Fruit fly (Drosophila melanogaster) whole organism, pupa: ENCODE data around the gene Bsg.
A peak's percentile ranks its signal among the peaks of the same experiment; 100 is the strongest.

Experiments used
- CG12605 ChIP-seq: fragments of 200-800 bp; sonication (Bioruptor generic); IDR thresholded peaks from 2 replicates; pipeline ENCODE4 v1.3.6; 2022; ENCODE audit warnings: missing biosample characterization, missing genetic modification characterization
- CG13204 ChIP-seq: fragments of 200-800 bp; sonication (Bioruptor generic); optimal IDR thresholded peaks from 2 replicates; lab custom pipeline; 2018; ENCODE audit warnings: missing biosample characterization, mild to moderate bottlenecking, missing genetic modification characterization, moderate library complexity
- CG14655 ChIP-seq: fragments of 200-800 bp; sonication (Bioruptor generic); optimal IDR thresholded peaks from 3 replicates; lab custom pipeline; 2017; ENCODE audit warnings: mild to moderate bottlenecking, missing biosample characterization, missing genetic modification reagents, missing genetic modification characterization
- CG15710 ChIP-seq: fragments of 200-800 bp; sonication (Bioruptor generic); optimal IDR thresholded peaks from 2 replicates; lab custom pipeline; 2018; ENCODE audit warnings: missing biosample characterization, mild to moderate bottlenecking, missing genetic modification characterization, moderate library complexity
- CG17806 ChIP-seq: fragments of 200-800 bp; sonication (Bioruptor generic); optimal IDR thresholded peaks from 2 replicates; lab custom pipeline; 2018; ENCODE audit warnings: missing biosample characterization, mild to moderate bottlenecking, missing genetic modification characterization, moderate library complexity
- CG32121 ChIP-seq: fragments of 200-800 bp; sonication (Bioruptor generic); IDR thresholded peaks from 2 replicates; pipeline ENCODE4 v1.3.6; 2022; ENCODE audit warnings: missing biosample characterization, missing genetic modification characterization
- CG34367 ChIP-seq: fragments of 200-800 bp; sonication (Bioruptor generic); optimal IDR thresholded peaks from 2 replicates; lab custom pipeline; 2018; ENCODE audit warnings: missing biosample characterization, mild to moderate bottlenecking, missing genetic modification characterization
- CG4496 ChIP-seq: fragments of 200-800 bp; sonication (Bioruptor generic); IDR thresholded peaks from 3 replicates; pipeline ENCODE4 v1.3.6; 2022; ENCODE audit warnings: missing biosample characterization, missing genetic modification characterization
- CG8159 ChIP-seq: fragments of 200-800 bp; sonication (Bioruptor generic); optimal IDR thresholded peaks from 3 replicates; lab custom pipeline; 2018; ENCODE audit warnings: missing biosample characterization, mild to moderate bottlenecking, missing genetic modification characterization, moderate library complexity
- CG8301 ChIP-seq: fragments of 200-800 bp; sonication (Bioruptor generic); optimal IDR thresholded peaks from 2 replicates; lab custom pipeline; 2018; ENCODE audit warnings: missing biosample characterization, mild to moderate bottlenecking, missing genetic modification characterization
- CG9948 ChIP-seq: fragments of 200-800 bp; sonication (Bioruptor generic); optimal IDR thresholded peaks from 2 replicates; lab custom pipeline; 2018; ENCODE audit warnings: missing biosample characterization, mild to moderate bottlenecking, missing genetic modification characterization, moderate library complexity
- D1 ChIP-seq: fragments of 200-800 bp; sonication (Bioruptor generic); optimal IDR thresholded peaks from 2 replicates; lab custom pipeline; 2018; ENCODE audit warnings: missing biosample characterization, mild to moderate bottlenecking, missing genetic modification characterization, moderate library complexity
- EcR ChIP-seq: fragments of 200-800 bp; sonication (Bioruptor generic); optimal IDR thresholded peaks from 3 replicates; lab custom pipeline; 2019; ENCODE audit warnings: missing biosample characterization, missing genetic modification characterization, mild to moderate bottlenecking, moderate library complexity, missing genetic modification reagents
- Ets98B ChIP-seq: fragments of 200-800 bp; sonication (Bioruptor generic); IDR thresholded peaks from 2 replicates; pipeline ENCODE4 v1.3.6; 2022; ENCODE audit warnings: missing biosample characterization, missing genetic modification characterization
- Pif1A ChIP-seq: fragments of 200-800 bp; sonication (Bioruptor generic); optimal IDR thresholded peaks from 3 replicates; lab custom pipeline; 2016; ENCODE audit warnings: missing biosample characterization, missing genetic modification characterization
- Pif1B ChIP-seq: fragments of 200-800 bp; sonication (Bioruptor generic); optimal IDR thresholded peaks from 3 replicates; lab custom pipeline; 2016; ENCODE audit warnings: missing biosample characterization, missing genetic modification characterization
- Snoo ChIP-seq: fragments of 200-800 bp; sonication (Bioruptor generic); optimal IDR thresholded peaks from 3 replicates; lab custom pipeline; 2017; ENCODE audit warnings: missing biosample characterization, mild to moderate bottlenecking, missing genetic modification characterization, inconsistent platforms
- fd96Ca ChIP-seq: fragments of 200-800 bp; sonication (Bioruptor generic); IDR thresholded peaks from 3 replicates; pipeline ENCODE4 v1.3.6; 2022; ENCODE audit warnings: missing biosample characterization, missing genetic modification characterization
- gl ChIP-seq: fragments of 200-800 bp; sonication (Bioruptor generic); optimal IDR thresholded peaks from 2 replicates; lab custom pipeline; 2018; ENCODE audit warnings: missing biosample characterization, mild to moderate bottlenecking, missing genetic modification characterization
- rn ChIP-seq: fragments of 200-800 bp; sonication (Bioruptor generic); IDR thresholded peaks from 2 replicates; pipeline ENCODE4 v1.3.6; 2022; ENCODE audit warnings: missing biosample characterization, missing genetic modification characterization

The Bsg gene

DNA sequence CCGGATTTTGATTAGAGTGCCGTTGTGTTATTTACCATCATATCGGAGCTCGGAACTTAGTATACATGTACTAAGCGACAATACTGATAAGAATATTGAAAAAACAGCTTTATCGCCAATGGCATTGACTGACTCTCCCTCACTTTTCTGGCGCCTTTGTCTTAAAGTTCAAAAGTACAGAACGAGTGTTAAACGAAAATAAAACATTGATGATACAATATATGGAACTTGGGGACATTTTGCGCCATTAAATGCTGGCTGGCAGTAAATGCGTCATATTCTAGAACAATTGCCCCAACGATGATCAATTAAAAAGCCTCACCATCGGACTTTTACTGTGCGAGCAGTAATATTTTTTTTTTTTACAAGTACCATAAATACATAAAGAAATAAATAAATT is 12.0 kb downstream of the Bsg start:
- TF ChIP-seq CG13204 (GFP tag; lab: Kevin White, UChicago): no peak
- TF ChIP-seq Pif1B (GFP tag; lab: Kevin White, UChicago): no peak
- no peak for TF ChIP-seq CG4496 (GFP tag; lab: Robert Waterston, UW)
- peak; percentile 25 for TF ChIP-seq gl (tag; lab: Kevin White, UChicago)
- no peak for TF ChIP-seq D1
- TF ChIP-seq Snoo (tag; lab: Kevin White, UChicago): peak; percentile 10
- no peak for TF ChIP-seq CG8159 (tag; lab: Kevin White, UChicago)
- peak; percentile 72 for TF ChIP-seq EcR (GFP tag; lab: Kevin White, UChicago)
- no peak for TF ChIP-seq CG14655
- no peak for TF ChIP-seq CG17806
- no peak for TF ChIP-seq CG12605
- no peak for TF ChIP-seq Pif1A (GFP tag; lab: Kevin White, UChicago)
- no peak for TF ChIP-seq CG9948 (tag; lab: Kevin White, UChicago)
- no peak for TF ChIP-seq fd96Ca
- no peak for TF ChIP-seq CG34367 (tag; lab: Kevin White, UChicago)

dm6 chr2L:8097461-8097860 is 14.2 kb downstream of the Bsg start:
- TF ChIP-seq CG4496 (GFP tag; lab: Robert Waterston, UW): no peak
- TF ChIP-seq CG14655: peak; percentile 1
- TF ChIP-seq Pif1B (GFP tag; lab: Kevin White, UChicago): no peak

dm6 chr2L:8097964-8098945 is 15.0 kb downstream of the Bsg start:
- 0 out of 2 replicates have a peak, but pooled peaks have one; percentile 11 for TF ChIP-seq CG32121
- TF ChIP-seq Ets98B: no peak
- TF ChIP-seq rn: no peak

DNA sequence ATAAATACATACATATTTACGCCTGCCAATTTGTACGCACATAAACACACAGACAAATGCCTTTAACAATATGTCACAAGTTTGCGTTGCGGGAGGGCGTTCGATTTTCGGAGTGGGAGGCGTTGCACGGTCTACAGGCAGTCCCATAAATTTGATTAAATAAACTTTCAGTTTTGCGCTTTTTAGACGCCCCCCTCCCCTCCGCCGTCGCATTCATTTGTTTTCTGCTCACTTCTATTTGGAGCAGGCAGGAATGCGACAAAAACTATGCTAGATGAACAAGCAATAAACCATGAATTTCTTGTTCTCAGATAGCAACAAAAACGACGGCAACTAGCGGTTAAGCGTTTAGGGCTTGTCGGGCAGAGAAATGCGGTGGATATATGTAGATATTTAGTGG is 15.8 kb downstream of the Bsg start:
- no peak for TF ChIP-seq CG13204 (GFP tag; lab: Kevin White, UChicago)
- no peak for TF ChIP-seq gl (tag; lab: Kevin White, UChicago)
- no peak for TF ChIP-seq CG8159 (tag; lab: Kevin White, UChicago)
- TF ChIP-seq CG4496 (GFP tag; lab: Robert Waterston, UW): no peak
- no peak for TF ChIP-seq CG12605
- no peak for TF ChIP-seq rn
- no peak for TF ChIP-seq fd96Ca
- TF ChIP-seq CG17806: no peak
- TF ChIP-seq EcR (GFP tag; lab: Kevin White, UChicago): no peak
- TF ChIP-seq Snoo (tag; lab: Kevin White, UChicago): no peak
- TF ChIP-seq CG32121: no peak

- TF ChIP-seq Pif1A (GFP tag; lab: Kevin White, UChicago): peak; percentile 4
- peak; percentile 55; the same call in 1 of the 2 replicates for TF ChIP-seq CG32121
- no peak for TF ChIP-seq CG17806
Observed at dm6 chr2L:8099615-8100375, 16.6 kb downstream of the Bsg start.

dm6 chr2L:8100489-8101352 is 17.5 kb downstream of the Bsg start:
- TF ChIP-seq CG15710 (tag; lab: Kevin White, UChicago) (peak; percentile 55), CG32121 (no peak), Pif1A (GFP tag; lab: Kevin White, UChicago) (peak; percentile 24), Snoo (tag; lab: Kevin White, UChicago) (peak; percentile 19), CG8301 (tag; lab: Kevin White, UChicago) (peak; percentile 40), EcR (GFP tag; lab: Kevin White, UChicago) (peak; percentile 82), CG34367 (tag; lab: Kevin White, UChicago) (no peak), CG13204 (GFP tag; lab: Kevin White, UChicago) (no peak), CG17806 (peak; percentile 52), CG9948 (tag; lab: Kevin White, UChicago) (peak; percentile 33), fd96Ca (no peak), CG4496 (GFP tag; lab: Robert Waterston, UW) (no peak), Ets98B (peak; percentile 9; the same call in 1 of the 2 replicates), rn (no peak)
